Worm (Caenorhabditis elegans) whole organism, L1 larva: Measurements from ENCODE around the gene Y116F11B.14.

Experiments
- C34B4.2 ChIP-seq: sonication (generic microtip); optimal IDR thresholded peaks from 2 replicates; lab custom pipeline; 2017; ENCODE audit warnings: mild to moderate bottlenecking, missing genetic modification characterization, missing compliant biosample characterization
- F16B12.6 ChIP-seq: fragments of 150-350 bp; optimal IDR thresholded peaks from 2 replicates; lab custom pipeline; 2014; ENCODE audit warnings: missing biosample characterization, missing genetic modification characterization
- Y116A8C.19 ChIP-seq: sonication (generic microtip); optimal IDR thresholded peaks from 2 replicates; lab custom pipeline; 2016; ENCODE audit warnings: missing compliant biosample characterization, missing genetic modification characterization, borderline replicate concordance
- aha-1 ChIP-seq: fragments of 150-350 bp; optimal IDR thresholded peaks from 2 replicates; lab custom pipeline; 2014; ENCODE audit warnings: missing biosample characterization, missing genetic modification characterization
- aly-2 ChIP-seq: fragments of 150-350 bp; optimal IDR thresholded peaks from 2 replicates; lab custom pipeline; 2014; ENCODE audit warnings: missing biosample characterization, missing genetic modification characterization
- ceh-63 ChIP-seq: fragments of 200-800 bp; sonication (Bioruptor generic); optimal IDR thresholded peaks from 2 replicates; lab custom pipeline; 2018; ENCODE audit warnings: mild to moderate bottlenecking, missing genetic modification characterization, missing compliant biosample characterization
- ceh-8 ChIP-seq: fragments of 200-800 bp; sonication (Bioruptor generic); optimal IDR thresholded peaks from 2 replicates; lab custom pipeline; 2018; ENCODE audit warnings: mild to moderate bottlenecking, missing genetic modification characterization, moderate library complexity, missing compliant biosample characterization
- ces-1 ChIP-seq: fragments of 150-350 bp; optimal IDR thresholded peaks from 2 replicates; lab custom pipeline; 2014; ENCODE audit warnings: missing biosample characterization, missing genetic modification reagents, missing genetic modification characterization
- efl-1 ChIP-seq, 4 experiments: fragments of 150-350 bp; optimal IDR thresholded peaks in 3 of 4; peaks in 1 of 4; 1 replicate in 1 of 4; 2 replicates in 3 of 4; lab custom pipeline; 2014; ENCODE audit warnings: missing biosample characterization in 2 of 4, missing genetic modification characterization in 2 of 4, missing genetic modification reagents in 2 of 4
- ets-5 ChIP-seq: fragments of 200-800 bp; sonication (Bioruptor generic); IDR thresholded peaks from 2 replicates; pipeline ENCODE4 v1.3.6; 2022; ENCODE audit warnings: missing genetic modification characterization, missing compliant biosample characterization
- hlh-17 ChIP-seq: fragments of 200-800 bp; sonication (Bioruptor generic); optimal IDR thresholded peaks from 2 replicates; lab custom pipeline; 2018; ENCODE audit warnings: missing genetic modification characterization, mild to moderate bottlenecking, missing compliant biosample characterization, moderate library complexity, borderline replicate concordance
- hlh-4 ChIP-seq: sonication (generic microtip); optimal IDR thresholded peaks from 2 replicates; lab custom pipeline; 2016; ENCODE audit warnings: mild to moderate bottlenecking, missing genetic modification characterization, missing compliant biosample characterization
- hpl-2 ChIP-seq: fragments of 150-350 bp; optimal IDR thresholded peaks from 2 replicates; lab custom pipeline; 2014; ENCODE audit warnings: missing biosample characterization, missing genetic modification reagents, missing genetic modification characterization
- irx-1 ChIP-seq: sonication (generic microtip); optimal IDR thresholded peaks from 2 replicates; lab custom pipeline; 2016; ENCODE audit warnings: missing genetic modification characterization, missing compliant biosample characterization
- isw-1 ChIP-seq: fragments of 200-800 bp; sonication (Bioruptor generic); IDR thresholded peaks from 2 replicates; pipeline ENCODE4 v1.3.6; 2022; ENCODE audit warnings: missing genetic modification characterization, missing compliant biosample characterization
- lin-13 ChIP-seq: fragments of 150-350 bp; optimal IDR thresholded peaks from 2 replicates; lab custom pipeline; 2014; ENCODE audit warnings: missing biosample characterization, missing genetic modification reagents, missing genetic modification characterization
- lin-15B ChIP-seq: fragments of 150-350 bp; sonication (generic microtip); optimal IDR thresholded peaks from 3 replicates; lab custom pipeline; 2014; ENCODE audit warnings: missing biosample characterization, missing genetic modification characterization
- lir-3 ChIP-seq: sonication (generic microtip); optimal IDR thresholded peaks from 2 replicates; lab custom pipeline; 2016; ENCODE audit warnings: mild to moderate bottlenecking, missing genetic modification characterization, moderate library complexity, missing compliant biosample characterization; ENCODE audit not compliant: poor library complexity
- mdl-1 ChIP-seq, 2 experiments: fragments of 150-350 bp; optimal IDR thresholded peaks; 2 replicates each; lab custom pipeline; 2014 to 2017; ENCODE audit warnings: missing biosample characterization in 2 of 2, missing genetic modification characterization in 2 of 2, inconsistent platforms in 1 of 2
- mep-1 ChIP-seq: fragments of 150-350 bp; optimal IDR thresholded peaks from 2 replicates; lab custom pipeline; 2014; ENCODE audit warnings: missing biosample characterization, missing genetic modification characterization
- nhr-12 ChIP-seq: sonication (generic microtip); optimal IDR thresholded peaks from 2 replicates; lab custom pipeline; 2017; ENCODE audit warnings: missing biosample characterization, missing genetic modification characterization
- nhr-19 ChIP-seq: fragments of 200-800 bp; sonication (Bioruptor generic); conservative IDR thresholded peaks from 2 replicates; pipeline ENCODE4 v1.3.6; 2022; ENCODE audit warnings: missing genetic modification characterization, missing compliant biosample characterization
- nhr-237 ChIP-seq: fragments of 150-350 bp; optimal IDR thresholded peaks from 2 replicates; lab custom pipeline; 2014; ENCODE audit warnings: missing biosample characterization, missing genetic modification characterization
- nhr-28 ChIP-seq: fragments of 150-350 bp; optimal IDR thresholded peaks from 2 replicates; lab custom pipeline; 2014; ENCODE audit warnings: missing biosample characterization, missing genetic modification characterization
- nhr-76 ChIP-seq: sonication (generic microtip); optimal IDR thresholded peaks from 2 replicates; lab custom pipeline; 2017; ENCODE audit warnings: missing biosample characterization, missing genetic modification characterization
- nhr-77 ChIP-seq: fragments of 150-350 bp; optimal IDR thresholded peaks from 2 replicates; lab custom pipeline; 2014; ENCODE audit warnings: missing biosample characterization, missing genetic modification characterization
- nhr-84 ChIP-seq: sonication (generic microtip); optimal IDR thresholded peaks from 2 replicates; lab custom pipeline; 2017; ENCODE audit warnings: missing biosample characterization, missing genetic modification characterization
- skn-1 ChIP-seq: fragments of 150-350 bp; optimal IDR thresholded peaks from 2 replicates; lab custom pipeline; 2014; ENCODE audit warnings: missing biosample characterization, missing genetic modification characterization
- snu-23 ChIP-seq: sonication (generic microtip); optimal IDR thresholded peaks from 2 replicates; lab custom pipeline; 2016; ENCODE audit warnings: missing genetic modification characterization, missing compliant biosample characterization
- sox-4 ChIP-seq: sonication (generic microtip); optimal IDR thresholded peaks from 2 replicates; lab custom pipeline; 2016; ENCODE audit warnings: missing genetic modification characterization, missing compliant biosample characterization
- tbx-2 ChIP-seq: sonication (generic microtip); optimal IDR thresholded peaks from 2 replicates; lab custom pipeline; 2016; ENCODE audit warnings: missing genetic modification characterization, missing compliant biosample characterization
- tlp-1 ChIP-seq: fragments of 150-350 bp; optimal IDR thresholded peaks from 2 replicates; lab custom pipeline; 2014; ENCODE audit warnings: missing biosample characterization, missing genetic modification characterization
- unc-30 ChIP-seq: sonication (generic microtip); optimal IDR thresholded peaks from 2 replicates; lab custom pipeline; 2017; ENCODE audit warnings: missing biosample characterization, missing genetic modification characterization
- unc-62 ChIP-seq: fragments of 150-350 bp; optimal IDR thresholded peaks from 2 replicates; lab custom pipeline; 2014; ENCODE audit warnings: missing biosample characterization, missing genetic modification reagents, missing genetic modification characterization
- unc-86 ChIP-seq: sonication (generic microtip); optimal IDR thresholded peaks from 2 replicates; lab custom pipeline; 2016; ENCODE audit warnings: missing genetic modification characterization, missing compliant biosample characterization
- zip-4 ChIP-seq: fragments of 200-800 bp; sonication (Bioruptor generic); optimal IDR thresholded peaks from 2 replicates; lab custom pipeline; 2018; ENCODE audit warnings: mild to moderate bottlenecking, missing genetic modification characterization, moderate library complexity, missing compliant biosample characterization
- ztf-11 ChIP-seq, 2 experiments: sonication (generic microtip); optimal IDR thresholded peaks; 2 replicates each; lab custom pipeline; 2016 to 2017; ENCODE audit warnings: missing genetic modification characterization in 2 of 2, missing biosample characterization in 1 of 2, missing compliant biosample characterization in 1 of 2

The Y116F11B.14 gene

ce11 chrV:19923924-19924323, 24.7 kb downstream of the Y116F11B.14 start, which contains the start of gene skr-4:
TSS of gene skr-4 (plus strand) at chrV:19924224.
- TF ChIP-seq unc-62 (GFP tag; lab: Kevin White, UChicago): no peak
- no peak for TF ChIP-seq ztf-11 (tag; optimal IDR thresholded peaks at IDR 0.05; lab: Kevin White, UChicago)
- no peak for TF ChIP-seq hlh-4 (tag; lab: Kevin White, UChicago)
- no peak for TF ChIP-seq efl-1 (optimal IDR thresholded peaks at IDR 0.05; lab: Kevin White, UChicago)
- TF ChIP-seq efl-1 (GFP tag; optimal IDR thresholded peaks at IDR 0.05 in 1 of 2; lab: Kevin White, UChicago): no peak
- TF ChIP-seq F16B12.6 (tag; lab: Kevin White, UChicago): no peak
- TF ChIP-seq nhr-237 (tag; lab: Kevin White, UChicago): no peak
- TF ChIP-seq hpl-2 (GFP tag; lab: Kevin White, UChicago): no peak
- no peak for TF ChIP-seq nhr-76 (tag; lab: Kevin White, UChicago)
- no peak for TF ChIP-seq snu-23 (GFP tag; lab: Kevin White, UChicago)
- TF ChIP-seq ceh-8 (GFP tag; lab: Kevin White, UChicago): no peak
- TF ChIP-seq nhr-77 (tag; lab: Kevin White, UChicago): no peak
- no peak for TF ChIP-seq mep-1 (tag; lab: Kevin White, UChicago)
- no peak for TF ChIP-seq ces-1 (GFP tag; lab: Kevin White, UChicago)
- no peak for TF ChIP-seq lin-13
- TF ChIP-seq ceh-63: no peak
- TF ChIP-seq ets-5 (GFP tag; lab: Robert Waterston, UW): no peak
- no peak for TF ChIP-seq tbx-2 (tag; lab: Kevin White, UChicago)
- TF ChIP-seq, all 84 proteins: peak for 0

ce11 chrV:19934223-19934622, 35.0 kb downstream of the Y116F11B.14 start, which contains the start of gene algn-7:
TSS of gene algn-7 (minus strand) at chrV:19934323.
- no peak for TF ChIP-seq ces-1 (GFP tag; lab: Kevin White, UChicago)
- TF ChIP-seq aly-2: no peak
- no peak for TF ChIP-seq unc-30 (tag; lab: Kevin White, UChicago)
- TF ChIP-seq unc-86 (tag; lab: Kevin White, UChicago): no peak
- TF ChIP-seq nhr-84 (tag; lab: Kevin White, UChicago): no peak
- TF ChIP-seq ets-5 (GFP tag; lab: Robert Waterston, UW): no peak
- TF ChIP-seq skn-1: no peak
- no peak for TF ChIP-seq C34B4.2
- no peak for TF ChIP-seq Y116A8C.19 (tag; lab: Kevin White, UChicago)
- TF ChIP-seq sox-4: no peak
- TF ChIP-seq hlh-4 (tag; lab: Kevin White, UChicago): no peak
- TF ChIP-seq aha-1 (tag; lab: Kevin White, UChicago): no peak
- no peak for TF ChIP-seq isw-1 (GFP tag; lab: Robert Waterston, UW)
- TF ChIP-seq lin-15B (tag; lab: Kevin White, UChicago): no peak
- no peak for TF ChIP-seq hpl-2 (GFP tag; lab: Kevin White, UChicago)
- no peak for TF ChIP-seq tbx-2 (tag; lab: Kevin White, UChicago)
- no peak for TF ChIP-seq nhr-28 (tag; lab: Kevin White, UChicago)
- no peak for TF ChIP-seq ceh-63
- TF ChIP-seq nhr-12: no peak
- TF ChIP-seq, all 84 proteins: peak for 0

ce11 chrV:19936945-19937344, 37.7 kb downstream of the Y116F11B.14 start:
- TF ChIP-seq efl-1 (optimal IDR thresholded peaks at IDR 0.05; lab: Kevin White, UChicago) (no peak), efl-1 (GFP tag; optimal IDR thresholded peaks at IDR 0.05 in 1 of 2; lab: Kevin White, UChicago) (peak in 1 of 2 experiments; percentile 57), ceh-63 (no peak)
- TF ChIP-seq, all 84 proteins: peak for 1

ce11 chrV:19946529-19946928, 47.3 kb downstream of the Y116F11B.14 start, which contains the start of gene dhs-24:
TSS of gene dhs-24 (minus strand) at chrV:19946629.
- no peak for TF ChIP-seq mdl-1 (tag; optimal IDR thresholded peaks at IDR 0.05; lab: Kevin White, UChicago)
- TF ChIP-seq nhr-12: no peak
- no peak for TF ChIP-seq mep-1 (tag; lab: Kevin White, UChicago)
- no peak for TF ChIP-seq nhr-28 (tag; lab: Kevin White, UChicago)
- TF ChIP-seq lin-13: no peak
- no peak for TF ChIP-seq snu-23 (GFP tag; lab: Kevin White, UChicago)
- TF ChIP-seq ceh-8 (GFP tag; lab: Kevin White, UChicago): no peak
- no peak for TF ChIP-seq zip-4 (GFP tag; lab: Kevin White, UChicago)
- no peak for TF ChIP-seq hlh-17 (GFP tag; lab: Kevin White, UChicago)
- no peak for TF ChIP-seq isw-1 (GFP tag; lab: Robert Waterston, UW)
- TF ChIP-seq nhr-19 (GFP tag; lab: Robert Waterston, UW): no peak
- TF ChIP-seq irx-1 (tag; lab: Kevin White, UChicago): no peak
- no peak for TF ChIP-seq unc-62 (GFP tag; lab: Kevin White, UChicago)
- no peak for TF ChIP-seq lir-3
- TF ChIP-seq tlp-1 (tag; lab: Kevin White, UChicago): no peak
